Fruit fly (Drosophila melanogaster) whole organism, embryonic: ENCODE data around the gene Sfp33A1.
A peak's percentile ranks its signal among the peaks of the same experiment; 100 is the strongest.

Experiments
- BEAF-32 ChIP-seq: fragments of 200-800 bp; sonication (Bioruptor generic); optimal IDR thresholded peaks from 3 replicates; lab custom pipeline; 2017; ENCODE audit warnings: missing biosample characterization, missing genetic modification characterization, mild to moderate bottlenecking, moderate library complexity, missing genetic modification reagents
- CG10431 ChIP-seq: fragments of 200-800 bp; sonication (Bioruptor generic); optimal IDR thresholded peaks from 3 replicates; lab custom pipeline; 2018; ENCODE audit warnings: missing biosample characterization, mild to moderate bottlenecking, missing genetic modification characterization
- CG11723 ChIP-seq: fragments of 200-800 bp; sonication (Bioruptor generic); optimal IDR thresholded peaks from 2 replicates; lab custom pipeline; 2017; ENCODE audit warnings: missing biosample characterization, mild to moderate bottlenecking, missing genetic modification characterization
- CG12769 ChIP-seq: fragments of 200-800 bp; sonication (Bioruptor generic); optimal IDR thresholded peaks from 2 replicates; lab custom pipeline; 2019; ENCODE audit warnings: missing biosample characterization, mild to moderate bottlenecking, missing genetic modification characterization, moderate library complexity
- CG13894 ChIP-seq: fragments of 200-800 bp; sonication (Bioruptor generic); optimal IDR thresholded peaks from 3 replicates; lab custom pipeline; 2018; ENCODE audit warnings: missing biosample characterization, mild to moderate bottlenecking, missing genetic modification characterization, moderate library complexity
- CG14441 ChIP-seq: fragments of 200-800 bp; sonication (Bioruptor generic); IDR thresholded peaks from 2 replicates; pipeline ENCODE4 v1.3.6; 2022; ENCODE audit warnings: missing biosample characterization, missing genetic modification characterization
- CG15011 ChIP-seq: fragments of 200-800 bp; sonication (Bioruptor generic); optimal IDR thresholded peaks from 3 replicates; lab custom pipeline; 2018; ENCODE audit warnings: missing biosample characterization, mild to moderate bottlenecking, missing genetic modification characterization
- CG1529 ChIP-seq: fragments of 200-800 bp; sonication (Bioruptor generic); optimal IDR thresholded peaks from 3 replicates; lab custom pipeline; 2018; ENCODE audit warnings: missing biosample characterization, missing genetic modification characterization
- CG15696 ChIP-seq: fragments of 200-800 bp; sonication (Bioruptor generic); optimal IDR thresholded peaks from 2 replicates; lab custom pipeline; 2019; ENCODE audit warnings: missing biosample characterization, mild to moderate bottlenecking, missing genetic modification characterization, moderate library complexity
- CG1647 ChIP-seq: fragments of 200-800 bp; sonication (Bioruptor generic); optimal IDR thresholded peaks from 3 replicates; lab custom pipeline; 2016; ENCODE audit warnings: missing biosample characterization, missing genetic modification characterization
- CG17912 ChIP-seq: fragments of 200-800 bp; sonication (Bioruptor generic); optimal IDR thresholded peaks from 2 replicates; lab custom pipeline; 2018; ENCODE audit warnings: missing biosample characterization, mild to moderate bottlenecking, missing genetic modification characterization
- CG31441 ChIP-seq: fragments of 200-800 bp; sonication (Bioruptor generic); IDR thresholded peaks from 2 replicates; pipeline ENCODE4 v1.3.6; 2022; ENCODE audit warnings: missing biosample characterization, missing genetic modification characterization
- CG34376 ChIP-seq: fragments of 200-800 bp; sonication (Bioruptor generic); optimal IDR thresholded peaks from 2 replicates; lab custom pipeline; 2018; ENCODE audit warnings: missing biosample characterization, mild to moderate bottlenecking, missing genetic modification characterization
- CG3847 ChIP-seq: fragments of 200-800 bp; sonication (Bioruptor generic); IDR thresholded peaks from 2 replicates; pipeline ENCODE4 v1.3.6; 2022; ENCODE audit warnings: missing biosample characterization, missing genetic modification characterization
- CG3995 ChIP-seq: fragments of 200-800 bp; sonication (Bioruptor generic); optimal IDR thresholded peaks from 3 replicates; lab custom pipeline; 2016; ENCODE audit warnings: missing biosample characterization, missing genetic modification characterization
- CG42726 ChIP-seq: fragments of 200-800 bp; sonication (Bioruptor generic); IDR thresholded peaks from 2 replicates; pipeline ENCODE4 v1.3.6; 2022; ENCODE audit warnings: missing biosample characterization, missing genetic modification characterization; ENCODE audit not compliant: partially characterized antibody
- CG4617 ChIP-seq: fragments of 200-800 bp; sonication (Bioruptor generic); optimal IDR thresholded peaks from 3 replicates; lab custom pipeline; 2016; ENCODE audit warnings: missing biosample characterization, missing genetic modification characterization, borderline replicate concordance
- CG4820 ChIP-seq: fragments of 200-800 bp; sonication (Bioruptor generic); optimal IDR thresholded peaks from 3 replicates; lab custom pipeline; 2016; ENCODE audit warnings: missing biosample characterization, missing genetic modification characterization
- CG6813 ChIP-seq: fragments of 200-800 bp; sonication (Bioruptor generic); optimal IDR thresholded peaks from 2 replicates; lab custom pipeline; 2017; ENCODE audit warnings: missing biosample characterization, missing genetic modification characterization, mild to moderate bottlenecking, moderate library complexity, missing genetic modification reagents
- CG8359 ChIP-seq: fragments of 200-800 bp; sonication (Bioruptor generic); optimal IDR thresholded peaks from 2 replicates; lab custom pipeline; 2017; ENCODE audit warnings: missing biosample characterization, mild to moderate bottlenecking, missing genetic modification characterization, borderline replicate concordance
- CG8478 ChIP-seq: fragments of >200 bp; optimal IDR thresholded peaks from 2 replicates; lab custom pipeline; 2018
- GATAe ChIP-seq: fragments of 200-800 bp; sonication (Bioruptor generic); conservative IDR thresholded peaks from 2 replicates; pipeline ENCODE4 v1.3.6; 2022; ENCODE audit warnings: missing biosample characterization, missing genetic modification characterization
- HmgZ ChIP-seq: fragments of 200-800 bp; sonication (Bioruptor generic); optimal IDR thresholded peaks from 2 replicates; lab custom pipeline; 2018; ENCODE audit warnings: missing biosample characterization, mild to moderate bottlenecking, missing genetic modification characterization
- Mrtf ChIP-seq: fragments of 200-800 bp; sonication (Bioruptor generic); IDR thresholded peaks from 3 replicates; pipeline ENCODE4 v1.3.6; 2022; ENCODE audit warnings: missing biosample characterization, missing genetic modification characterization
- Poxn ChIP-seq: fragments of 200-800 bp; sonication (Bioruptor generic); IDR thresholded peaks from 2 replicates; pipeline ENCODE4 v1.3.6; 2022; ENCODE audit warnings: missing biosample characterization, missing genetic modification characterization
- Ssrp ChIP-seq: fragments of 200-800 bp; sonication (Bioruptor generic); optimal IDR thresholded peaks from 2 replicates; lab custom pipeline; 2018; ENCODE audit warnings: missing biosample characterization, mild to moderate bottlenecking, missing genetic modification characterization, moderate library complexity
- btn ChIP-seq: fragments of 200-800 bp; sonication (Bioruptor generic); optimal IDR thresholded peaks from 2 replicates; lab custom pipeline; 2016; ENCODE audit warnings: missing biosample characterization, missing genetic modification characterization
- ci ChIP-seq: fragments of 200-800 bp; sonication (Bioruptor generic); IDR thresholded peaks from 3 replicates; pipeline ENCODE4 v1.3.6; 2022; ENCODE audit warnings: missing biosample characterization, missing genetic modification characterization
- corto ChIP-seq: fragments of 200-800 bp; sonication (Bioruptor generic); optimal IDR thresholded peaks from 2 replicates; lab custom pipeline; 2016; ENCODE audit warnings: missing biosample characterization, mild to moderate bottlenecking, missing genetic modification characterization, moderate library complexity
- croc ChIP-seq: fragments of 200-800 bp; sonication (Bioruptor generic); conservative IDR thresholded peaks from 3 replicates; pipeline ENCODE4 v1.3.6; 2022; ENCODE audit warnings: missing biosample characterization, missing genetic modification characterization
- cwo ChIP-seq: fragments of 200-800 bp; sonication (Bioruptor generic); optimal IDR thresholded peaks from 3 replicates; lab custom pipeline; 2017; ENCODE audit warnings: missing biosample characterization, missing genetic modification characterization, mild to moderate bottlenecking, moderate library complexity, missing genetic modification reagents
- dpn ChIP-seq, 2 experiments: fragments of 200-800 bp; sonication (Bioruptor generic); optimal IDR thresholded peaks; 3 replicates each; lab custom pipeline; 2016; ENCODE audit warnings: missing biosample characterization in 2 of 2, missing genetic modification characterization in 2 of 2
- exex ChIP-seq: fragments of 200-800 bp; sonication (Bioruptor generic); optimal IDR thresholded peaks from 4 replicates; lab custom pipeline; 2018; ENCODE audit warnings: missing biosample characterization, mild to moderate bottlenecking, missing genetic modification characterization, moderate library complexity
- gem ChIP-seq: fragments of 200-800 bp; sonication (Bioruptor generic); optimal IDR thresholded peaks from 2 replicates; lab custom pipeline; 2019; ENCODE audit warnings: missing biosample characterization, mild to moderate bottlenecking, missing genetic modification characterization, moderate library complexity
- grn ChIP-seq: fragments of 200-800 bp; sonication (Bioruptor generic); optimal IDR thresholded peaks from 3 replicates; lab custom pipeline; 2017; ENCODE audit warnings: missing biosample characterization, missing genetic modification characterization
- jigr1 ChIP-seq: fragments of 200-800 bp; sonication (Bioruptor generic); IDR thresholded peaks from 3 replicates; pipeline ENCODE4 v1.3.6; 2022; ENCODE audit warnings: missing biosample characterization, missing genetic modification characterization
- mirr ChIP-seq: fragments of 200-800 bp; sonication (Bioruptor generic); optimal IDR thresholded peaks from 3 replicates; lab custom pipeline; 2018; ENCODE audit warnings: missing biosample characterization, mild to moderate bottlenecking, missing genetic modification characterization
- nau ChIP-seq: fragments of 200-800 bp; sonication (Bioruptor generic); optimal IDR thresholded peaks from 3 replicates; lab custom pipeline; 2017; ENCODE audit warnings: missing biosample characterization, mild to moderate bottlenecking, missing genetic modification characterization, missing genetic modification reagents
- nerfin-1 ChIP-seq: fragments of 200-800 bp; sonication (Bioruptor generic); optimal IDR thresholded peaks from 3 replicates; lab custom pipeline; 2019; ENCODE audit warnings: missing biosample characterization, mild to moderate bottlenecking, missing genetic modification characterization, moderate library complexity
- nmo ChIP-seq: fragments of 200-800 bp; sonication (Bioruptor generic); optimal IDR thresholded peaks from 2 replicates; lab custom pipeline; 2018; ENCODE audit warnings: missing biosample characterization, mild to moderate bottlenecking, missing genetic modification characterization, moderate library complexity
- pnt ChIP-seq: fragments of 200-800 bp; sonication (Bioruptor generic); optimal IDR thresholded peaks from 3 replicates; lab custom pipeline; 2016; ENCODE audit warnings: missing biosample characterization, missing genetic modification characterization
- sd ChIP-seq: fragments of 200-800 bp; sonication (Bioruptor generic); optimal IDR thresholded peaks from 3 replicates; lab custom pipeline; 2018; ENCODE audit warnings: missing biosample characterization, mild to moderate bottlenecking, missing genetic modification characterization, moderate library complexity
- slbo ChIP-seq: fragments of 200-800 bp; sonication (Bioruptor generic); IDR thresholded peaks from 2 replicates; pipeline ENCODE4 v1.3.6; 2022; ENCODE audit warnings: missing biosample characterization, missing genetic modification characterization
- slou ChIP-seq: fragments of 200-800 bp; sonication (Bioruptor generic); optimal IDR thresholded peaks from 3 replicates; lab custom pipeline; 2016; ENCODE audit warnings: missing biosample characterization, missing genetic modification characterization
- sob ChIP-seq: fragments of 200-800 bp; sonication (Bioruptor generic); IDR thresholded peaks from 2 replicates; pipeline ENCODE4 v1.3.6; 2022; ENCODE audit warnings: missing biosample characterization, missing genetic modification characterization
- sqz ChIP-seq: fragments of 200-800 bp; sonication (Bioruptor generic); optimal IDR thresholded peaks from 3 replicates; lab custom pipeline; 2018; ENCODE audit warnings: missing biosample characterization, mild to moderate bottlenecking, missing genetic modification characterization
- tgo ChIP-seq: fragments of 200-800 bp; sonication (Bioruptor generic); IDR thresholded peaks from 3 replicates; pipeline ENCODE4 v1.3.6; 2022; ENCODE audit warnings: missing biosample characterization, missing genetic modification characterization
- unpg ChIP-seq: fragments of 200-800 bp; sonication (Bioruptor generic); optimal IDR thresholded peaks from 3 replicates; lab custom pipeline; 2018; ENCODE audit warnings: missing biosample characterization, mild to moderate bottlenecking, missing genetic modification characterization, moderate library complexity
- zen ChIP-seq: fragments of 200-800 bp; sonication (Bioruptor generic); optimal IDR thresholded peaks from 3 replicates; lab custom pipeline; 2018; ENCODE audit warnings: missing biosample characterization, mild to moderate bottlenecking, missing genetic modification characterization, moderate library complexity
- zen2 ChIP-seq: fragments of 200-800 bp; sonication (Bioruptor generic); IDR thresholded peaks from 3 replicates; pipeline ENCODE4 v1.3.6; 2022; ENCODE audit warnings: missing biosample characterization, missing genetic modification characterization; ENCODE audit not compliant: partially characterized antibody

The Sfp33A1 gene

dm6 chr2L:11738554-11738982 lies 15.7 kb downstream of the Sfp33A1 start, which contains the start of gene Vha100-5 (continued):
- TF ChIP-seq CG10431 (GFP tag; lab: Kevin White, UChicago), result no peak
- TF ChIP-seq CG3847 (GFP tag; lab: Robert Waterston, UW), result no peak
- no peak for TF ChIP-seq CG15011
- TF ChIP-seq tgo (GFP tag; lab: Robert Waterston, UW), result no peak
- TF ChIP-seq dpn (GFP tag; optimal IDR thresholded peaks at IDR 0.05; lab: Kevin White, UChicago), result no peak
- TF ChIP-seq slbo (GFP tag; lab: Robert Waterston, UW), result no peak
- TF ChIP-seq sob, result 0 out of 2 replicates have a peak, but pooled peaks have one; percentile 11
- no peak for TF ChIP-seq CG1647 (GFP tag; lab: Kevin White, UChicago)
- TF ChIP-seq CG14441 (GFP tag; lab: Robert Waterston, UW), result no peak
- TF ChIP-seq CG42726 (GFP tag; lab: Robert Waterston, UW), result no peak
- no peak for TF ChIP-seq CG8478 (lab: Kevin White, UChicago)
- TF ChIP-seq grn (GFP tag; lab: Kevin White, UChicago), result peak; percentile 72
- no peak for TF ChIP-seq jigr1 (GFP tag; lab: Robert Waterston, UW)
- TF ChIP-seq CG4820, result no peak
- no peak for TF ChIP-seq BEAF-32 (GFP tag; lab: Kevin White, UChicago)
- no peak for TF ChIP-seq Mrtf
- no peak for TF ChIP-seq CG11723 (GFP tag; lab: Kevin White, UChicago)
- TF ChIP-seq Ssrp, result no peak
- no peak for TF ChIP-seq corto (GFP tag; lab: Kevin White, UChicago)
- no peak for TF ChIP-seq CG1529 (GFP tag; lab: Kevin White, UChicago)
- no peak for TF ChIP-seq zen2
- TF ChIP-seq CG4617 (GFP tag; lab: Kevin White, UChicago), result no peak
- TF ChIP-seq btn, result no peak
- no peak for TF ChIP-seq nmo
- TF ChIP-seq HmgZ (tag; lab: Kevin White, UChicago), result no peak
- TF ChIP-seq, all 482 proteins: peak for 14

DNA sequence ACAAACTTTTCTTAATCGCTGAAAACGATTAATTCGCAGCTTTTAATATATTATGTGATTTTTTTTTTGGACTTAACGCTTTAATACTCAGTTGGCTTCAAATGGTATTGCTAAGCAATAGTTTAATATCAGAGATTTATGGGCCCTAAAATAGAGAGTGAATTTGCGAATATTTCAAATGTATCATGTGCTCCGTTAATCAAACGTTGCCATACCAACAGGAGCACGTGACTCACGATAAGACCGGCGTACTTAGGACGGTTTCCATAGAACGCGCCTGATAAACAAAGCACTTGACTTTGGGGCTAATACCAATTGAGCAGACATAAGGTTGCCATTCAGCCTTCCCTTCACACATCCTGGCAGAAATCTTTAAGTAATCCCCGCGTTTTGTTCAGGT lies 16.7 kb downstream of the Sfp33A1 start:
- TF ChIP-seq slou (GFP tag; lab: Kevin White, UChicago), result no peak
- no peak for TF ChIP-seq CG3995 (GFP tag; lab: Kevin White, UChicago)
- peak; percentile 81 for TF ChIP-seq cwo (GFP tag; lab: Kevin White, UChicago)
- TF ChIP-seq CG6813, result no peak
- peak; percentile 67 for TF ChIP-seq exex (tag; lab: Kevin White, UChicago)
- TF ChIP-seq CG34376, result peak; percentile 17
- TF ChIP-seq sd (tag; lab: Kevin White, UChicago), result peak; percentile 15

dm6 chr2L:11735975-11736374 lies 18.3 kb downstream of the Sfp33A1 start:
- TF ChIP-seq mirr (GFP tag; lab: Kevin White, UChicago) (peak; percentile 37), CG17912 (GFP tag; lab: Kevin White, UChicago) (peak; percentile 18), Poxn (GFP tag; lab: Robert Waterston, UW) (no peak), unpg (GFP tag; lab: Kevin White, UChicago) (peak; percentile 53), nau (GFP tag; lab: Kevin White, UChicago) (peak; percentile 28), nerfin-1 (tag; lab: Kevin White, UChicago) (peak; percentile 5), zen (tag; lab: Kevin White, UChicago) (peak; percentile 48), CG31441 (GFP tag; lab: Robert Waterston, UW) (0 out of 2 replicates have a peak, but pooled peaks have one; percentile 29), croc (GFP tag; lab: Robert Waterston, UW) (no peak), sqz (peak; percentile 49), pnt (GFP tag; lab: Kevin White, UChicago) (no peak), gem (tag; lab: Kevin White, UChicago) (peak; percentile 2), CG15696 (peak; percentile 20), GATAe (GFP tag; lab: Robert Waterston, UW) (0 out of 2 replicates have a peak, but pooled peaks have one; percentile 34), ci (0 out of 3 replicates have a peak, but pooled peaks have one; percentile 40), CG12769 (peak; percentile 29), CG13894 (no peak), CG8359 (GFP tag; lab: Kevin White, UChicago) (peak; percentile 38)
